Fruit fly (Drosophila melanogaster) Kc167 (cell line): ENCODE measurements around the gene Oscillin.

Source experiments
- Myc ChIP-seq: fragments of >200 bp; optimal IDR thresholded peaks from 2 replicates; lab custom pipeline; 2017; ENCODE audit warnings: missing external identifiers
- Sin3A ChIP-seq: fragments of >200 bp; optimal IDR thresholded peaks from 2 replicates; lab custom pipeline; 2018; ENCODE audit warnings: missing external identifiers
- h ChIP-seq: fragments of >200 bp; optimal IDR thresholded peaks from 3 replicates; lab custom pipeline; 2018; ENCODE audit warnings: missing external identifiers
- insv ChIP-seq: fragments of >200 bp; optimal IDR thresholded peaks from 3 replicates; lab custom pipeline; 2018; ENCODE audit warnings: missing external identifiers
- psq ChIP-seq: fragments of >200 bp; optimal IDR thresholded peaks from 2 replicates; lab custom pipeline; 2017; ENCODE audit warnings: missing external identifiers
- ttk ChIP-seq: sonication (Bioruptor generic); optimal IDR thresholded peaks from 2 replicates; lab custom pipeline; 2017; ENCODE audit warnings: missing external identifiers

Oscillin gene

DNA sequence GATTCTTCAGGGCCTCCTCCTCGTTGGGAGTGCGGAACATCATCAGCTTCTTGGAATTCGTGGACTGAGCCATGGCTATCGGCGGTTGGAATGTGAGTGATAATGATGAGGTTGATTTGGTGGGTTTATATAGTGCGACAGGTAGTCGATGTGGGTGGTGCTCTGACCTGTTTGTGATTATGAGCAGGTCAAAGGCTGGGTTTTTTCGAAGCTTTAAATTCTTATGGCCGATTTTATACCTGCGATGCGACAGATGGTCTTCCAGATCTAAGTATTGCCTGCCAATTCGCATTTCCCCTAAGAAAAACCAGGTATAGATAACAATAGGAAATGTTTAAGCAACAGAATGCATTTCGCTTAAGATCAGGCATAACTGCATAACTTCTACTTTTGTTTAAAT is 3.8 kb downstream of the Oscillin start, which contains the start of gene CG14014:
TSS of gene CG14014 (minus strand) at position 101 of the 400 bp plus-strand sequence.
- TF ChIP-seq Myc = no peak
- no peak for TF ChIP-seq insv (lab: Kevin White, UChicago)
- TF ChIP-seq psq (lab: Kevin White, UChicago) = no peak
- no peak for TF ChIP-seq h
- TF ChIP-seq ttk (lab: Kevin White, UChicago) = no peak
- TF ChIP-seq Sin3A = no peak

DNA sequence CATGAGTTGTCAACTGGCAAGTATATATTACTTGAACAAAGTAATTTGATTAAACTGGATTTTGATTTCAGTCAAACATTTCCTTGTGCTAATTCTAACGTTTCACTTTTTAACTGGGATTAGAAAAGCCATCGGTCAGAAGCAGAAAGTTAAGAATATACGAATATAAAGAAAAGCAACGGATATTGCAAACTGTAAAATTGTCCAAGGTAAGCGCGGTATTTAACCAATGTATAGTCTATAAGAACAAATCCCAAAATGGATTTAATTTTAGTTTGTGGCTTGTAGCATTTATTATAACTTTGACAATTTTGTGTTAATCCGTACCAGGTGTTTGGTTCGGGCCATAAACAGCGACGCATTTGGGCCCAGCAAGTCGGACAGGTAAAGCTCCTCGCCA is 4.7 kb downstream of the Oscillin start, which contains the start of gene CG18269:
TSS of gene CG18269 (plus strand) at position 301 of the 400 bp plus-strand sequence.
- TF ChIP-seq insv (lab: Kevin White, UChicago) = no peak
- no peak for TF ChIP-seq psq (lab: Kevin White, UChicago)
- TF ChIP-seq Myc = no peak
- TF ChIP-seq Sin3A = no peak
- TF ChIP-seq ttk (lab: Kevin White, UChicago) = no peak
- TF ChIP-seq h = no peak

DNA sequence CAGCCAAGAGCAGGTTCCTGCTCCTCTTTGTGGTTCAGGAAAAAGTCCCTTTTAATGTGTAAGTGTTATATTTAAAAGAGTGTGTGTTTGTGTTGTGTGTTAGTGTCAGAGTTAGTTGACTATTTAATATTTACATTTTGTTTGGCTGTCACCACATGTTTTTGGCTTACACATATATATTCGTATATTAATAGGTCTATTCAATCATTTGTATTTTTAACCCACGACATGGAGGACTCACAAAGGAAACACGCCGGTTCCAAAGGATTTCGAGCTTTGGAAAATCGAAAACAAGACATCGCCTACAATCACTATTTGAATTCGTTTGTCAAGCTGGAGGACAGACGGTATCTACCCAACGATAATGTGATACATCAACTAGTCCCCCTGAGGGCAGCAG is 6.9 kb downstream of the Oscillin start, which contains the start of the genes CG14013 and CG14017:
TSS of gene CG14013 (minus strand) at position 101 of the 400 bp plus-strand sequence.
TSS of gene CG14017 (plus strand) at position 148 of the 400 bp plus-strand sequence.
- TF ChIP-seq Myc = no peak
- TF ChIP-seq insv (lab: Kevin White, UChicago) = no peak
- TF ChIP-seq h = no peak
- no peak for TF ChIP-seq psq (lab: Kevin White, UChicago)
- no peak for TF ChIP-seq ttk (lab: Kevin White, UChicago)
- no peak for TF ChIP-seq Sin3A

DNA sequence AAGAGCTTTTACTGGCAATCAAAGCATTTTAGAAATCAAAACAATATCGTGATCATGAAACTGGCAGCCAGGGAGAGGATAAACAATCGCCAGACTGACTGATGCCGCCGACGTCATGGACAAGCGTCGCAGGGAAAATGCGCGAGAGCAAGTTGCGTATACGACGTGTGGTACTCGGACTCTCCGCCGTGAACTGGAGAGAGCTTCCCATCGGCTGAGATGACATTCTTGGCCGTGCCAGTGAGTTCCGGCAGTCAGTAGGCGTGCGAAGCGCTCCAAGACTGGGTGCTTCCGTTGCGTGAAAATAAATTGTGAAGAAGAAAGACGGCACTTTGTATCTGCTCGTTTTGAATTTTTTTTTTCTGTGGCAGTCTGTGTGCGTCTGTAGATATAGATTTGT is 7.9 kb downstream of the Oscillin start, which contains the start of gene GluRIIA:
TSS of gene GluRIIA (plus strand) at position 255 of the 400 bp plus-strand sequence.
- no peak for TF ChIP-seq Myc
- no peak for TF ChIP-seq ttk (lab: Kevin White, UChicago)
- no peak for TF ChIP-seq h

DNA sequence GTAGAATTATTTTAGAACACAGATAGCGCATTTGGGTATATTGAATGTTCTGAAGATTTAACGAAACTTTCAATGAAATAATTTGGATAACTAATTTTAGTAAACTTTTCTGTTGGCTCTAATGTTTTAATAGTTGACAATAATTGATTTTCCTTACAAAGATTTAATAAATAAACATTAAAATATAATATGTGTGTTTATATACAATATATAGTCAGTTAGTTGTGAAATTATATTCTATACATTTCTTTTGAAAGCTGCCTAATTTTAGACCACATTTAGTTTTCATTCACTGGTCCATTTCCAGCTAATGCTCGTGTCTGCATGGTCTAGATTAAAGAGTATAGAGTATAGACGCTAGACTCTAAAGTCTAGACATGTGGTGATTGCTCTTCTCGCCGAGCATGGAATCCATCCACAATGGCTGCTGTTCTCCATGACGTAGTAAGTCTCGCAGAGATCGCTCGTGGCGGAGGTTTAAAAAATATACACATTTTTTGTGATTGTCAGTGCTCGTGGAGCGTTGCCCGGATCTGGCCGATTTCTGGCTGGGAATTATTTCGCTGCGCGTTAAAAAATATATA is 12.0 kb downstream of the Oscillin start, which contains the start of gene GluRIIB:
TSS of gene GluRIIB (plus strand) at position 534 of the 584 bp plus-strand sequence.
- TF ChIP-seq ttk (lab: Kevin White, UChicago) = no peak
- TF ChIP-seq psq (lab: Kevin White, UChicago) = no peak
- TF ChIP-seq Myc = no peak

DNA sequence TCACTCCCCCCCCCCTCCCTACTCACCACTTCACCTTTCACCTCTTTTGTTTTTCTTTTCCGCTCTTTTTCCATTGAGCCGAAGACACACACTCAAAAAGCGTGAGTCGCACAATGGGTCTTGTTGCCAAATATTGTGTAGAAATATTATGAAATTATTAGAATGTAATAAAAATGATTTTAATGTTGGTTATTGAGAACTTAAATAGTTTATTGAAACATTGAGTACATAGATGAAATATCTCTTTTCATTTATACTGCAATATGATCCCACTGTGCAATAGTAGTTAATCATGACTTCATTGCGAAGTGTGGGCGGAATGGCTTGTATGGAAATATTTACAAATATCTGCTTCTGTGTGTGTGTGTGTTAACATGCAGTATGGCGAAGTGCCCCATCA is 20.2 kb downstream of the Oscillin start:
- TF ChIP-seq h (no peak), Sin3A (no peak), insv (lab: Kevin White, UChicago) (no peak), ttk (lab: Kevin White, UChicago) (no peak), psq (lab: Kevin White, UChicago) (no peak), Myc (no peak)

DNA sequence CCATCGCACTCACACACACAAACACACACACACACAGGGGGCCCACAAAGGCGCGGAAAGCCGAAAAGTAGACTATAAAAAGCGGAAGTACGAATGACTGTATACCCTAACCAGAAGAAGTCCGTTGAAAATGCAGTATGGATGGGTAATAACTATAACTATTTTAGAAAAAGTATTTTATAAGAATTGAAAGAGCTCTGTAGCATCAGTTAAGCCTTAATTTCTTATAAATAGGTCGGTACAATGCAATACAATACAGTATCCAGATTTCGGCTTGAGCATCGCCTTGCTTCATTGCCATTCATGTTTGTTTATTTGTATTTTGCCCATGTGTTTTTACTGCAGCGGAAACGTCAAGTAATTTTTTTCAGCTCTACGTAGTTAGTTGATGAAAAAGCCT is 22.6 kb downstream of the Oscillin start:
- TF ChIP-seq ttk (lab: Kevin White, UChicago) = no peak
- TF ChIP-seq h = no peak
- no peak for TF ChIP-seq Sin3A
- TF ChIP-seq insv (lab: Kevin White, UChicago) = no peak
- no peak for TF ChIP-seq psq (lab: Kevin White, UChicago)
- no peak for TF ChIP-seq Myc

DNA sequence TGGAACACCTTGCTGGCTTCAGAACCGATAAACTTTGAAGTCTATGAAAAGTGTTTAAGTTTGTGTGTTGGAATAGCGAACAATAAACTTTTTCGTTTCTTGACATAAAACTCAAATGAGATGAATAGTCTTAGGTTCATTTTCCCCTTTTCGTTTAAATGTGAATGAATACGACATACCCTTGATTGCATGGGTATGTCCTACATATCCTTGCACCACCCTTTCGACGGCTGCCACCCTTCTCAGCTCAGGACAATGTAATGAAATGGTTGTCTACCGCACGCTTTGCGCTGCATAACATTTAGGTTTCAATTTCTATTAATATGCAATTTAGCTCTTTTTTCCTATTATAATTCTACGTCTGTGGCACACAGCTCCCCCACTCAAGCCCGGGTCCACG is 34.1 kb downstream of the Oscillin start, which contains the start of gene CG14011:
TSS of gene CG14011 (minus strand) at position 101 of the 400 bp plus-strand sequence.
- no peak for TF ChIP-seq Sin3A
- no peak for TF ChIP-seq insv (lab: Kevin White, UChicago)
- TF ChIP-seq h = no peak
- TF ChIP-seq psq (lab: Kevin White, UChicago) = no peak
- no peak for TF ChIP-seq ttk (lab: Kevin White, UChicago)
- TF ChIP-seq Myc = no peak

DNA sequence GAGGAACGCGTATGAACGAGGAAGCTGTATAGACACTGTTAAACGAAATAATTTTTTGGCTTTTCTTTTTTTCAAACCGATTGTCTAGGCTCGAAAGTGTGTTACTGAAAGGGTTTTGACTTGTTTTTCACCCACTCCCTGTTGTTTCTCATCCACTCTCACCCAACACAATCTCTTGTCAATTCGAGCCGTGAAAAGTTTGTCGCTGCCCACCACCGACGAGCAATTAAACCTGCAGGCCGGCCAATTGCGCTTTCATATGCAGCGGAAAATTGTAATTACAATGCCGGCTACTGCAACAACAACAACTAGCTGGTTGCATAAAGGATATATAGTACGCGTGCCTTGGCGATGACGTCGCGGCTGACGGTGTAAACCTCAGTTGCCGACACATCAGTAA is 41.4 kb downstream of the Oscillin start, which contains the start of gene CG7251:
TSS of gene CG7251 (minus strand) at position 101 of the 400 bp plus-strand sequence.
- no peak for TF ChIP-seq psq (lab: Kevin White, UChicago)
- TF ChIP-seq ttk (lab: Kevin White, UChicago) = no peak
- TF ChIP-seq Myc = no peak
- TF ChIP-seq insv (lab: Kevin White, UChicago) = no peak
- TF ChIP-seq Sin3A = no peak
- no peak for TF ChIP-seq h

DNA sequence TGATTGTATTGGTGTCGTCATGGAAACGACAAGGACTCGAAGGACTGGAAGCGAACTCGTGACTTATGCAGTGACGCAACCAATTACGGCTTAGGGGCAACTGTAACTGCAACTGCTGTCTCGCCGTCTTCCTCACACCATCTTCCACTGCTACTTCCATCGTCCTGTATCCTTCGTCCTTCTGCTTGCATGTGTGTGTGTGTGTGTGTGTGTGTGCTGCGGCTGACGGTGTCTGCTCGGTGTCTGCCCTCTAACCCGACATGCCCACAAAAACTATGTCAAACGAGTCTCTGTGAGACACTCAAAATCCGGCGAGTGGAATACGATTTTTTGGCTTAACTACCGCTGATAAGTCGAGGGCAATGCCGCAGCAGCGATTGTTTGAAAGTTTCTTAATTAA is 47.0 kb downstream of the Oscillin start:
- TF ChIP-seq Myc = no peak
- no peak for TF ChIP-seq ttk (lab: Kevin White, UChicago)
- no peak for TF ChIP-seq insv (lab: Kevin White, UChicago)
- TF ChIP-seq h = no peak
- TF ChIP-seq Sin3A = no peak
- TF ChIP-seq psq (lab: Kevin White, UChicago) = no peak

DNA sequence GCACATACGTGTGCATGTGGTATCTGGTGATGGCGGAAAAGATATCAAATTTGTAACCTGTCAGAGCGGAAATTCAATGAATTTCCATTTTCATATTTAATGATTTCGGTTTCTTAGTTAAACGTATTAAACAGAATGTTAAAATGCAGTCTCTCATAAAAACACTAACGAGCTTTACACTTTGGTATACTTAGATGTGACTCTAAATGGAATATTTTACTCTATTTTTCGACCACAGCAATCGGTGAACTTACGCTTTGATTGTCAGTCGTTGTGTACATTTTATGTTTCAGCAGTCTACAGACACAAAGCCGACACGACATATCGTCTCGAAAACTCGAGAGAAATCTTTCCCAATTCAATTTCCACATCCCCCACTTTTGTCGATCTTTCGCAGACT is 49.6 kb downstream of the Oscillin start, which contains the start of gene CG18266:
TSS of gene CG18266 (plus strand) at position 301 of the 400 bp plus-strand sequence.
- no peak for TF ChIP-seq h
- TF ChIP-seq Myc = no peak
- TF ChIP-seq psq (lab: Kevin White, UChicago) = no peak
- no peak for TF ChIP-seq insv (lab: Kevin White, UChicago)
- TF ChIP-seq Sin3A = no peak
